Fruit fly (Drosophila melanogaster) whole organism, adult: ENCODE data around the gene VhaM9.7-c.

ENCODE experiments used
- CG11617 ChIP-seq: fragments of 200-800 bp; sonication (Bioruptor generic); optimal IDR thresholded peaks from 2 replicates; lab custom pipeline; 2017; ENCODE audit warnings: mild to moderate bottlenecking, missing biosample characterization, missing genetic modification reagents, missing genetic modification characterization
- CG12768 ChIP-seq: fragments of 200-800 bp; sonication (Bioruptor generic); optimal IDR thresholded peaks from 2 replicates; lab custom pipeline; 2017; ENCODE audit warnings: missing biosample characterization, missing genetic modification characterization, mild to moderate bottlenecking, moderate library complexity, missing genetic modification reagents
- CG14711 ChIP-seq: fragments of 200-800 bp; sonication (Bioruptor generic); optimal IDR thresholded peaks from 2 replicates; lab custom pipeline; 2018; ENCODE audit warnings: missing biosample characterization, mild to moderate bottlenecking, missing genetic modification characterization, moderate library complexity
- CG1620 ChIP-seq: fragments of 200-800 bp; sonication (Bioruptor generic); optimal IDR thresholded peaks from 2 replicates; lab custom pipeline; 2016; ENCODE audit warnings: missing biosample characterization, missing genetic modification characterization
- CG33017 ChIP-seq: fragments of 200-800 bp; sonication (Bioruptor generic); optimal IDR thresholded peaks from 2 replicates; lab custom pipeline; 2018; ENCODE audit warnings: missing biosample characterization, mild to moderate bottlenecking, missing genetic modification characterization, moderate library complexity
- CG5204 ChIP-seq: fragments of 200-800 bp; sonication (Bioruptor generic); optimal IDR thresholded peaks from 2 replicates; lab custom pipeline; 2016; ENCODE audit warnings: missing biosample characterization, missing genetic modification characterization
- CG7045 ChIP-seq: fragments of 200-800 bp; sonication (Bioruptor generic); optimal IDR thresholded peaks from 2 replicates; lab custom pipeline; 2017; ENCODE audit warnings: missing biosample characterization, mild to moderate bottlenecking, missing genetic modification characterization
- CG7101 ChIP-seq: fragments of 200-800 bp; sonication (Bioruptor generic); optimal IDR thresholded peaks from 2 replicates; lab custom pipeline; 2018; ENCODE audit warnings: missing biosample characterization, mild to moderate bottlenecking, missing genetic modification characterization, moderate library complexity
- Clk ChIP-seq: fragments of 200-800 bp; sonication (Bioruptor generic); optimal IDR thresholded peaks from 2 replicates; lab custom pipeline; 2017; ENCODE audit warnings: missing biosample characterization, missing genetic modification characterization
- Crg-1 ChIP-seq: fragments of 200-800 bp; sonication (Bioruptor generic); optimal IDR thresholded peaks from 2 replicates; lab custom pipeline; 2016; ENCODE audit warnings: missing biosample characterization, missing genetic modification characterization
- Hr96 ChIP-seq: fragments of 200-800 bp; sonication (Bioruptor generic); optimal IDR thresholded peaks from 2 replicates; lab custom pipeline; 2016; ENCODE audit warnings: missing biosample characterization, missing genetic modification characterization
- Mnt ChIP-seq: fragments of 200-800 bp; sonication (Bioruptor generic); optimal IDR thresholded peaks from 2 replicates; lab custom pipeline; 2016; ENCODE audit warnings: missing biosample characterization, mild to moderate bottlenecking, missing genetic modification characterization
- bab1 ChIP-seq: fragments of 200-800 bp; sonication (Bioruptor generic); optimal IDR thresholded peaks from 3 replicates; lab custom pipeline; 2019; ENCODE audit warnings: missing biosample characterization, mild to moderate bottlenecking, missing genetic modification characterization, moderate library complexity
- cic ChIP-seq: fragments of 200-800 bp; sonication (Bioruptor generic); optimal IDR thresholded peaks from 2 replicates; lab custom pipeline; 2017; ENCODE audit warnings: missing biosample characterization, mild to moderate bottlenecking, missing genetic modification characterization, moderate library complexity
- cnc ChIP-seq, 2 experiments: fragments of >200 bp; optimal IDR thresholded peaks; 2 replicates each; lab custom pipeline; 2017
- kay ChIP-seq: fragments of 200-800 bp; sonication (Bioruptor generic); peaks from one replicate; lab custom pipeline; 2016; ENCODE audit warnings: missing biosample characterization, missing genetic modification characterization, borderline replicate concordance
- ovo ChIP-seq: fragments of 200-800 bp; sonication (Bioruptor generic); optimal IDR thresholded peaks from 2 replicates; lab custom pipeline; 2016; ENCODE audit warnings: missing biosample characterization, missing genetic modification characterization
- pad ChIP-seq: fragments of 200-800 bp; sonication (Bioruptor generic); optimal IDR thresholded peaks from 3 replicates; lab custom pipeline; 2017; ENCODE audit warnings: missing biosample characterization, missing genetic modification characterization, mild to moderate bottlenecking, moderate library complexity, missing genetic modification reagents
- tj ChIP-seq: fragments of 200-800 bp; sonication (Bioruptor generic); optimal IDR thresholded peaks from 3 replicates; lab custom pipeline; 2017; ENCODE audit warnings: missing biosample characterization, mild to moderate bottlenecking, missing genetic modification characterization, moderate library complexity
- toe ChIP-seq: fragments of 200-800 bp; sonication (Bioruptor generic); optimal IDR thresholded peaks from 2 replicates; lab custom pipeline; 2016; ENCODE audit warnings: missing biosample characterization, missing genetic modification characterization

Gene VhaM9.7-c

dm6 chr3L:4211440-4211839 is 24.8 kb upstream of the VhaM9.7-c start, which contains the start of gene Cpr64Ab:
Gene Cpr64Ab (minus strand): TSS chr3L:4211540.
- TF ChIP-seq kay (no peak), tj (GFP tag; lab: Kevin White, UChicago) (no peak), Clk (GFP tag; lab: Kevin White, UChicago) (no peak), cnc (optimal IDR thresholded peaks at IDR 0.05; lab: Kevin White, UChicago) (no peak), bab1 (GFP tag; lab: Kevin White, UChicago) (no peak), Mnt (GFP tag; lab: Kevin White, UChicago) (no peak)

dm6 chr3L:4209731-4210130 is 23.1 kb upstream of the VhaM9.7-c start:
- TF ChIP-seq CG1620 (GFP tag; lab: Kevin White, UChicago) (no peak), CG5204 (GFP tag; lab: Kevin White, UChicago) (no peak), Hr96 (no peak), bab1 (GFP tag; lab: Kevin White, UChicago) (no peak), CG12768 (GFP tag; lab: Kevin White, UChicago) (no peak), ovo (GFP tag; lab: Kevin White, UChicago) (no peak), toe (GFP tag; lab: Kevin White, UChicago) (no peak), pad (GFP tag; lab: Kevin White, UChicago) (no peak), Clk (GFP tag; lab: Kevin White, UChicago) (no peak), Crg-1 (GFP tag; lab: Kevin White, UChicago) (no peak), CG11617 (GFP tag; lab: Kevin White, UChicago) (no peak), CG33017 (tag; lab: Kevin White, UChicago) (no peak), cic (GFP tag; lab: Kevin White, UChicago) (no peak), kay (no peak), CG14711 (tag; lab: Kevin White, UChicago) (no peak), cnc (optimal IDR thresholded peaks at IDR 0.05; lab: Kevin White, UChicago) (no peak), CG7101 (no peak), Mnt (GFP tag; lab: Kevin White, UChicago) (no peak), CG7045 (GFP tag; lab: Kevin White, UChicago) (no peak), tj (GFP tag; lab: Kevin White, UChicago) (no peak)

- TF ChIP-seq Hr96 = no peak
- TF ChIP-seq CG7045 (GFP tag; lab: Kevin White, UChicago) = no peak
- no peak for TF ChIP-seq CG7101
- no peak for TF ChIP-seq CG5204 (GFP tag; lab: Kevin White, UChicago)
- no peak for TF ChIP-seq bab1 (GFP tag; lab: Kevin White, UChicago)
- TF ChIP-seq cnc (optimal IDR thresholded peaks at IDR 0.05; lab: Kevin White, UChicago) = no peak
- TF ChIP-seq cic (GFP tag; lab: Kevin White, UChicago) = no peak
- no peak for TF ChIP-seq tj (GFP tag; lab: Kevin White, UChicago)
- TF ChIP-seq Crg-1 (GFP tag; lab: Kevin White, UChicago) = no peak
- no peak for TF ChIP-seq Mnt (GFP tag; lab: Kevin White, UChicago)
These were observed 22.4 kb upstream of the VhaM9.7-c start, which contains the start of gene Cpr64Aa for dm6 chr3L:4209078-4209477. Gene Cpr64Aa (minus strand): TSS chr3L:4209178.

- TF ChIP-seq CG12768 (GFP tag; lab: Kevin White, UChicago) (no peak), toe (GFP tag; lab: Kevin White, UChicago) (no peak), tj (GFP tag; lab: Kevin White, UChicago) (no peak), Clk (GFP tag; lab: Kevin White, UChicago) (no peak), CG1620 (GFP tag; lab: Kevin White, UChicago) (no peak), cnc (optimal IDR thresholded peaks at IDR 0.05; lab: Kevin White, UChicago) (no peak), kay (no peak), CG7101 (no peak), CG14711 (tag; lab: Kevin White, UChicago) (no peak)
These were observed 18.2 kb upstream of the VhaM9.7-c start for dm6 chr3L:4204867-4205266.

dm6 chr3L:4204239-4204638 is 17.6 kb upstream of the VhaM9.7-c start, which contains the start of gene CG15005:
Gene CG15005 (minus strand): TSS chr3L:4204339.
- TF ChIP-seq Mnt (GFP tag; lab: Kevin White, UChicago) (no peak), CG12768 (GFP tag; lab: Kevin White, UChicago) (no peak), CG14711 (tag; lab: Kevin White, UChicago) (no peak), ovo (GFP tag; lab: Kevin White, UChicago) (no peak), cnc (optimal IDR thresholded peaks at IDR 0.05; lab: Kevin White, UChicago) (no peak), CG33017 (tag; lab: Kevin White, UChicago) (no peak), pad (GFP tag; lab: Kevin White, UChicago) (no peak), toe (GFP tag; lab: Kevin White, UChicago) (no peak), CG1620 (GFP tag; lab: Kevin White, UChicago) (no peak), CG5204 (GFP tag; lab: Kevin White, UChicago) (no peak), tj (GFP tag; lab: Kevin White, UChicago) (no peak), Hr96 (no peak), bab1 (GFP tag; lab: Kevin White, UChicago) (no peak)

dm6 chr3L:4193730-4194649 is 7.3 kb upstream of the VhaM9.7-c start, which contains the start of gene CG43367:
Gene CG43367 (plus strand): TSS chr3L:4193993.
- no peak for TF ChIP-seq CG7045 (GFP tag; lab: Kevin White, UChicago)
- TF ChIP-seq Clk (GFP tag; lab: Kevin White, UChicago) = no peak
- TF ChIP-seq tj (GFP tag; lab: Kevin White, UChicago) = peak; percentile 5
- peak; percentile 26 for TF ChIP-seq bab1 (GFP tag; lab: Kevin White, UChicago)
- peak; percentile 19 for TF ChIP-seq Crg-1 (GFP tag; lab: Kevin White, UChicago)
- no peak for TF ChIP-seq CG12768 (GFP tag; lab: Kevin White, UChicago)
- TF ChIP-seq CG5204 (GFP tag; lab: Kevin White, UChicago) = no peak
- TF ChIP-seq pad (GFP tag; lab: Kevin White, UChicago) = peak; percentile 25
- peak; percentile 59 for TF ChIP-seq kay
- TF ChIP-seq Mnt (GFP tag; lab: Kevin White, UChicago) = no peak
- TF ChIP-seq CG1620 (GFP tag; lab: Kevin White, UChicago) = peak; percentile 51
- peak; percentile 0 for TF ChIP-seq CG7101
